Fruit fly (Drosophila melanogaster) whole organism, embryonic: Measurements from ENCODE around the gene CG16789.
A peak's percentile ranks its signal among the peaks of the same experiment; 100 is the strongest.

Source experiments
- Atf-2 ChIP-seq: fragments of 200-800 bp; sonication (Bioruptor generic); optimal IDR thresholded peaks from 2 replicates; lab custom pipeline; 2016; ENCODE audit warnings: missing biosample characterization, missing genetic modification characterization
- Atf6 ChIP-seq: fragments of 200-800 bp; sonication (Bioruptor generic); IDR thresholded peaks from 2 replicates; pipeline ENCODE4 v1.3.6; 2022; ENCODE audit warnings: missing biosample characterization, missing genetic modification characterization
- Blimp-1 ChIP-seq: fragments of 200-800 bp; sonication (Bioruptor generic); optimal IDR thresholded peaks from 3 replicates; lab custom pipeline; 2018; ENCODE audit warnings: missing biosample characterization, missing genetic modification characterization, mild to moderate bottlenecking, moderate library complexity, missing genetic modification reagents
- CG10267 ChIP-seq: fragments of 200-800 bp; sonication (Bioruptor generic); optimal IDR thresholded peaks from 2 replicates; lab custom pipeline; 2018; ENCODE audit warnings: missing biosample characterization, mild to moderate bottlenecking, missing genetic modification characterization, moderate library complexity
- CG10543 ChIP-seq: fragments of 200-800 bp; sonication (Bioruptor generic); optimal IDR thresholded peaks from 3 replicates; lab custom pipeline; 2017; ENCODE audit warnings: missing biosample characterization, mild to moderate bottlenecking, missing genetic modification characterization, moderate library complexity
- CG10979 ChIP-seq: fragments of 200-800 bp; sonication (Bioruptor generic); optimal IDR thresholded peaks from 2 replicates; lab custom pipeline; 2018; ENCODE audit warnings: missing biosample characterization, mild to moderate bottlenecking, missing genetic modification characterization, moderate library complexity
- CG11696 ChIP-seq: fragments of 200-800 bp; sonication (Bioruptor generic); IDR thresholded peaks from 2 replicates; pipeline ENCODE4 v1.3.6; 2022; ENCODE audit warnings: missing biosample characterization, missing genetic modification characterization
- CG13296 ChIP-seq: fragments of 200-800 bp; sonication (Bioruptor generic); optimal IDR thresholded peaks from 3 replicates; lab custom pipeline; 2018; ENCODE audit warnings: missing biosample characterization, mild to moderate bottlenecking, missing genetic modification characterization
- CG13775 ChIP-seq: fragments of 200-800 bp; sonication (Bioruptor generic); optimal IDR thresholded peaks from 3 replicates; lab custom pipeline; 2017; ENCODE audit warnings: missing biosample characterization, mild to moderate bottlenecking, missing genetic modification characterization
- CG14014 ChIP-seq: fragments of 200-800 bp; sonication (Bioruptor generic); IDR thresholded peaks from 2 replicates; pipeline ENCODE4 v1.3.6; 2022; ENCODE audit warnings: missing biosample characterization, missing genetic modification characterization
- CG14860 ChIP-seq: fragments of 200-800 bp; sonication (Bioruptor generic); IDR thresholded peaks from 3 replicates; pipeline ENCODE4 v1.3.6; 2022; ENCODE audit warnings: missing biosample characterization, missing genetic modification characterization; ENCODE audit not compliant: partially characterized antibody
- CG16863 ChIP-seq: fragments of 200-800 bp; sonication (Bioruptor generic); optimal IDR thresholded peaks from 3 replicates; lab custom pipeline; 2016; ENCODE audit warnings: missing biosample characterization, missing genetic modification characterization
- CG2199 ChIP-seq: fragments of 200-800 bp; sonication (Bioruptor generic); IDR thresholded peaks from 3 replicates; pipeline ENCODE4 v1.3.6; 2022; ENCODE audit warnings: missing biosample characterization, missing genetic modification characterization
- CG30020 ChIP-seq: fragments of 200-800 bp; optimal IDR thresholded peaks from 2 replicates; lab custom pipeline; 2019; ENCODE audit warnings: missing biosample characterization, mild to moderate bottlenecking, missing genetic modification characterization, moderate library complexity
- CG31224 ChIP-seq: fragments of 200-800 bp; sonication (Bioruptor generic); IDR thresholded peaks from 2 replicates; pipeline ENCODE4 v1.3.6; 2022; ENCODE audit warnings: missing biosample characterization, missing genetic modification characterization
- CG31388 ChIP-seq: fragments of 200-800 bp; sonication (Bioruptor generic); optimal IDR thresholded peaks from 2 replicates; lab custom pipeline; 2016; ENCODE audit warnings: missing biosample characterization, missing genetic modification characterization
- CG31441 ChIP-seq: fragments of 200-800 bp; sonication (Bioruptor generic); IDR thresholded peaks from 2 replicates; pipeline ENCODE4 v1.3.6; 2022; ENCODE audit warnings: missing biosample characterization, missing genetic modification characterization
- CG4282 ChIP-seq: fragments of 200-800 bp; sonication (Bioruptor generic); optimal IDR thresholded peaks from 2 replicates; lab custom pipeline; 2016; ENCODE audit warnings: missing biosample characterization, missing genetic modification characterization
- CG4854 ChIP-seq: fragments of 200-800 bp; sonication (Bioruptor generic); optimal IDR thresholded peaks from 2 replicates; lab custom pipeline; 2016; ENCODE audit warnings: missing biosample characterization, missing genetic modification characterization, inconsistent platforms
- CG6254 ChIP-seq: fragments of 200-800 bp; sonication (Bioruptor generic); optimal IDR thresholded peaks from 3 replicates; lab custom pipeline; 2017; ENCODE audit warnings: mild to moderate bottlenecking, missing biosample characterization, missing genetic modification reagents, missing genetic modification characterization
- CG6654 ChIP-seq: fragments of 200-800 bp; sonication (Bioruptor generic); optimal IDR thresholded peaks from 2 replicates; lab custom pipeline; 2017; ENCODE audit warnings: missing biosample characterization, mild to moderate bottlenecking, missing genetic modification characterization
- CG7372 ChIP-seq: fragments of 200-800 bp; sonication (Bioruptor generic); IDR thresholded peaks from 2 replicates; pipeline ENCODE4 v1.3.6; 2022; ENCODE audit warnings: missing biosample characterization, missing genetic modification characterization
- Camta ChIP-seq: fragments of 200-800 bp; sonication (Bioruptor generic); optimal IDR thresholded peaks from 2 replicates; lab custom pipeline; 2016; ENCODE audit warnings: missing biosample characterization, missing genetic modification characterization
- CoRest ChIP-seq: fragments of 200-800 bp; sonication (Bioruptor generic); optimal IDR thresholded peaks from 3 replicates; lab custom pipeline; 2018; ENCODE audit warnings: missing biosample characterization, mild to moderate bottlenecking, missing genetic modification characterization, moderate library complexity
- Gsc ChIP-seq: fragments of 200-800 bp; sonication (Bioruptor generic); IDR thresholded peaks from 2 replicates; pipeline ENCODE4 v1.3.6; 2022; ENCODE audit warnings: missing biosample characterization, missing genetic modification characterization
- Meics ChIP-seq: fragments of 200-800 bp; sonication (Bioruptor generic); optimal IDR thresholded peaks from 2 replicates; lab custom pipeline; 2017; ENCODE audit warnings: missing biosample characterization, mild to moderate bottlenecking, missing genetic modification characterization
- Mes4 ChIP-seq: fragments of 200-800 bp; sonication (Bioruptor generic); optimal IDR thresholded peaks from 2 replicates; lab custom pipeline; 2016; ENCODE audit warnings: missing biosample characterization, missing genetic modification characterization
- Nf-YB ChIP-seq: fragments of 200-800 bp; sonication (Bioruptor generic); optimal IDR thresholded peaks from 3 replicates; lab custom pipeline; 2019; ENCODE audit warnings: missing biosample characterization, mild to moderate bottlenecking, missing genetic modification characterization, moderate library complexity
- Six4 ChIP-seq: fragments of 200-800 bp; sonication (Bioruptor generic); optimal IDR thresholded peaks from 2 replicates; lab custom pipeline; 2016; ENCODE audit warnings: missing biosample characterization, missing genetic modification characterization
- ap ChIP-seq: fragments of 200-800 bp; sonication (Bioruptor generic); IDR thresholded peaks from 2 replicates; pipeline ENCODE4 v1.3.6; 2022; ENCODE audit warnings: missing biosample characterization, missing genetic modification characterization
- crol ChIP-seq: fragments of 200-800 bp; sonication (Bioruptor generic); IDR thresholded peaks from 2 replicates; pipeline ENCODE4 v1.3.6; 2022; ENCODE audit warnings: missing biosample characterization, missing genetic modification characterization
- cwo ChIP-seq: fragments of 200-800 bp; sonication (Bioruptor generic); optimal IDR thresholded peaks from 3 replicates; lab custom pipeline; 2017; ENCODE audit warnings: missing biosample characterization, missing genetic modification characterization, mild to moderate bottlenecking, moderate library complexity, missing genetic modification reagents
- disco-r ChIP-seq: fragments of 200-800 bp; sonication (Bioruptor generic); optimal IDR thresholded peaks from 2 replicates; lab custom pipeline; 2016; ENCODE audit warnings: missing biosample characterization, missing genetic modification characterization
- dm ChIP-seq: fragments of 200-800 bp; sonication (Bioruptor generic); optimal IDR thresholded peaks from 3 replicates; lab custom pipeline; 2016; ENCODE audit warnings: missing biosample characterization, missing genetic modification characterization
- ems ChIP-seq: fragments of 200-800 bp; sonication (Bioruptor generic); optimal IDR thresholded peaks from 3 replicates; lab custom pipeline; 2016; ENCODE audit warnings: missing biosample characterization, missing genetic modification characterization
- grau ChIP-seq: fragments of 200-800 bp; optimal IDR thresholded peaks from 3 replicates; lab custom pipeline; 2019; ENCODE audit warnings: missing biosample characterization, mild to moderate bottlenecking, missing genetic modification characterization, moderate library complexity
- gro ChIP-seq: fragments of 200-800 bp; sonication (Bioruptor generic); optimal IDR thresholded peaks from 2 replicates; lab custom pipeline; 2016; ENCODE audit warnings: missing biosample characterization, missing genetic modification characterization
- gt ChIP-seq: fragments of 200-800 bp; sonication (Bioruptor generic); IDR thresholded peaks from 2 replicates; pipeline ENCODE4 v1.3.6; 2022; ENCODE audit warnings: missing biosample characterization, missing genetic modification characterization
- h ChIP-seq: fragments of >200 bp; optimal IDR thresholded peaks from 2 replicates; lab custom pipeline; 2017
- knrl ChIP-seq: fragments of 200-800 bp; sonication (Bioruptor generic); IDR thresholded peaks from 3 replicates; pipeline ENCODE4 v1.3.6; 2022; ENCODE audit warnings: missing biosample characterization, missing genetic modification characterization; ENCODE audit not compliant: partially characterized antibody
- luna ChIP-seq: fragments of 200-800 bp; sonication (Bioruptor generic); optimal IDR thresholded peaks from 2 replicates; lab custom pipeline; 2016; ENCODE audit warnings: missing biosample characterization, missing genetic modification characterization
- ranshi ChIP-seq: fragments of 200-800 bp; sonication (Bioruptor generic); IDR thresholded peaks from 2 replicates; pipeline ENCODE4 v1.3.6; 2022; ENCODE audit warnings: missing biosample characterization, missing genetic modification characterization
- salm ChIP-seq: fragments of 200-800 bp; sonication (Bioruptor generic); optimal IDR thresholded peaks from 2 replicates; lab custom pipeline; 2018; ENCODE audit warnings: missing biosample characterization, mild to moderate bottlenecking, missing genetic modification characterization
- sens ChIP-seq: fragments of 200-800 bp; sonication (Bioruptor generic); peaks from one replicate; lab custom pipeline; 2016; ENCODE audit warnings: missing biosample characterization, missing genetic modification characterization
- shn ChIP-seq: fragments of 200-800 bp; sonication (Bioruptor generic); optimal IDR thresholded peaks from 3 replicates; lab custom pipeline; 2016; ENCODE audit warnings: missing biosample characterization, missing genetic modification characterization
- sisA ChIP-seq: fragments of 200-800 bp; sonication (Bioruptor generic); IDR thresholded peaks from 2 replicates; pipeline ENCODE4 v1.3.6; 2022; ENCODE audit warnings: missing biosample characterization, missing genetic modification characterization
- sna ChIP-seq: fragments of 200-800 bp; sonication (Bioruptor generic); IDR thresholded peaks from 2 replicates; pipeline ENCODE4 v1.3.6; 2022; ENCODE audit warnings: missing biosample characterization, missing genetic modification characterization; ENCODE audit not compliant: partially characterized antibody
- sr ChIP-seq: fragments of 200-800 bp; sonication (Bioruptor generic); IDR thresholded peaks from 3 replicates; pipeline ENCODE4 v1.3.6; 2022; ENCODE audit warnings: missing biosample characterization, missing genetic modification characterization
- tgo ChIP-seq: fragments of 200-800 bp; sonication (Bioruptor generic); IDR thresholded peaks from 3 replicates; pipeline ENCODE4 v1.3.6; 2022; ENCODE audit warnings: missing biosample characterization, missing genetic modification characterization
- tio ChIP-seq: fragments of 200-800 bp; sonication (Bioruptor generic); optimal IDR thresholded peaks from 2 replicates; lab custom pipeline; 2017; ENCODE audit warnings: missing biosample characterization, missing genetic modification characterization, inconsistent platforms
- zfh1 ChIP-seq: fragments of 200-800 bp; sonication (Bioruptor generic); IDR thresholded peaks from 3 replicates; pipeline ENCODE4 v1.3.6; 2022; ENCODE audit warnings: missing biosample characterization, missing genetic modification characterization
- zfh2 ChIP-seq: fragments of 200-800 bp; sonication (Bioruptor generic); optimal IDR thresholded peaks from 2 replicates; lab custom pipeline; 2016; ENCODE audit warnings: missing biosample characterization, missing genetic modification characterization

Gene CG16789

DNA sequence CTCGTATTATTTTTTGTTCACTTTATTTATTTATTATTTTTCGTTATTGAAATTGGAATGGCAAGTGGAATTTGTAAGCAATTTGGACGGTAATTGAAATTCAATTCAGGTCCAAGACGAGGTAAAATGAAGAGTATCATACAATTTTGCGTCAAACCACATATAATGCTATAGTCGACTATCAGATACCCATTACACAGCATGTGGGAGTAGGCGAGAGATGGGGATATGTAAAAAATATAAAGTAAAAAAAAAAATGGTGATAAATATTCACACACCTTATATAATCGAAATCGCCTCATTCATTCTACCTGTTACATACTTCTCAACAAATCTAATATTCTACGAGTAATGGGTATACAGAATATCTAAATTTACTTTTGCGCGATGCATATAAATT lies 46.2 kb downstream of the CG16789 start (continued):
- TF ChIP-seq luna, result no peak
- no peak for TF ChIP-seq CG7372 (GFP tag; lab: Robert Waterston, UW)
- no peak for TF ChIP-seq tgo
- no peak for TF ChIP-seq CG31441 (GFP tag; lab: Robert Waterston, UW)
- no peak for TF ChIP-seq CG31388 (GFP tag; lab: Kevin White, UChicago)
- TF ChIP-seq CG31224 (GFP tag; lab: Robert Waterston, UW), result no peak
- no peak for TF ChIP-seq CG2199 (GFP tag; lab: Robert Waterston, UW)
- TF ChIP-seq gt (GFP tag; lab: Robert Waterston, UW), result no peak
- TF ChIP-seq sr, result no peak
- TF ChIP-seq CG13775 (GFP tag; lab: Kevin White, UChicago), result no peak
- peak; percentile 80 for TF ChIP-seq CG14860 (GFP tag; lab: Robert Waterston, UW)
- no peak for TF ChIP-seq CG10979 (tag; lab: Kevin White, UChicago)
- TF ChIP-seq Six4 (GFP tag; lab: Kevin White, UChicago), result no peak
- TF ChIP-seq sna (GFP tag; lab: Robert Waterston, UW), result no peak; the same call in 1 of the 2 replicates
- TF ChIP-seq ems (GFP tag; lab: Kevin White, UChicago), result no peak
- no peak for TF ChIP-seq Nf-YB (GFP tag; lab: Kevin White, UChicago)
- TF ChIP-seq knrl (GFP tag; lab: Robert Waterston, UW), result no peak
- no peak for TF ChIP-seq Blimp-1 (GFP tag; lab: Kevin White, UChicago)
- TF ChIP-seq tio (GFP tag; lab: Kevin White, UChicago), result no peak
- TF ChIP-seq disco-r (GFP tag; lab: Kevin White, UChicago), result no peak
- no peak for TF ChIP-seq ap (GFP tag; lab: Robert Waterston, UW)
- no peak for TF ChIP-seq CG6654 (GFP tag; lab: Kevin White, UChicago)

DNA sequence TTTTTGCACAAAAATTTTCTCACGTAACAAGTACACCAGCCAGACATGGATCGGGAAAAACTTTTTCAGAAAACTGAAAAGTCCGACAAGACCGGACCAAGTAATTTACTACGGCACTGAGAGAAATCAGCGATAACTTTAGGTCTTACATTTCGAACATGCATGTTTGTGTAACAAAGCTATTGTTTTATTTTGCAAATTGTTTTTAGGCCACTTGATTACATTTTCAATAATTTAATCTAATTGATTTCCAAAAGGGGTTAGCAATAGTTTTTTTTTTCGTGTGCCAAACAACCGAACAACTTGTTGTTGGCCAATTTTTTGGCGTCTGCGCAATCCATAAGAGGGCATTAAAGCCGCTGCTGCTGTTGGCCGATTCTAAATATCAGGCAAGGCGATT lies 47.1 kb downstream of the CG16789 start:
- peak; percentile 14 for TF ChIP-seq Atf-2 (GFP tag; lab: Kevin White, UChicago)
- TF ChIP-seq gro (GFP tag; lab: Kevin White, UChicago), result peak; percentile 16
- TF ChIP-seq dm, result no peak
- no peak for TF ChIP-seq h (lab: Kevin White, UChicago)
- TF ChIP-seq CG10267, result peak; percentile 41
- peak; percentile 95 for TF ChIP-seq sens
- TF ChIP-seq CG11696 (GFP tag; lab: Robert Waterston, UW), result no peak
- TF ChIP-seq CG10543, result no peak
- TF ChIP-seq cwo, result peak; percentile 60
- peak; percentile 59 for TF ChIP-seq zfh2 (GFP tag; lab: Kevin White, UChicago)
- TF ChIP-seq grau (tag; lab: Kevin White, UChicago), result peak; percentile 40
- TF ChIP-seq Mes4 (GFP tag; lab: Kevin White, UChicago), result no peak
- peak; percentile 28 for TF ChIP-seq CoRest
- TF ChIP-seq Gsc (GFP tag; lab: Robert Waterston, UW), result no peak
- peak; percentile 68; the same call in 1 of the 2 replicates for TF ChIP-seq ranshi (GFP tag; lab: Robert Waterston, UW)
- peak; percentile 67; the same call in 1 of the 2 replicates for TF ChIP-seq CG14014 (GFP tag; lab: Robert Waterston, UW)
- TF ChIP-seq CG4282 (GFP tag; lab: Kevin White, UChicago), result no peak
- no peak for TF ChIP-seq CG30020 (tag; lab: Kevin White, UChicago)
- TF ChIP-seq CG6254, result peak; percentile 30
- TF ChIP-seq CG13296, result peak; percentile 18
- peak; percentile 36 for TF ChIP-seq CG16863
- TF ChIP-seq zfh1 (GFP tag; lab: Robert Waterston, UW), result peak; percentile 80
- peak; percentile 8 for TF ChIP-seq disco-r (GFP tag; lab: Kevin White, UChicago)
- no peak for TF ChIP-seq shn (GFP tag; lab: Kevin White, UChicago)
- TF ChIP-seq salm (tag; lab: Kevin White, UChicago), result no peak
- peak; percentile 69 for TF ChIP-seq Meics (GFP tag; lab: Kevin White, UChicago)
- no peak; the same call in 1 of the 2 replicates for TF ChIP-seq sisA (GFP tag; lab: Robert Waterston, UW)
- TF ChIP-seq CG4854, result peak; percentile 39
- peak; percentile 59 for TF ChIP-seq Atf6 (GFP tag; lab: Robert Waterston, UW)
- TF ChIP-seq crol, result no peak
- peak; percentile 62 for TF ChIP-seq Camta (GFP tag; lab: Kevin White, UChicago)
